Worm (Caenorhabditis elegans) whole organism, L1 larva: Measurements from ENCODE around the gene inf-1.

ENCODE experiments used
- C04F5.9 ChIP-seq: sonication (generic microtip); optimal IDR thresholded peaks from 2 replicates; lab custom pipeline; 2016; ENCODE audit warnings: missing genetic modification characterization, missing compliant biosample characterization
- C16A3.4 ChIP-seq: fragments of 150-350 bp; optimal IDR thresholded peaks from 2 replicates; lab custom pipeline; 2014; ENCODE audit warnings: missing biosample characterization, missing genetic modification characterization
- F16B12.6 ChIP-seq: fragments of 150-350 bp; optimal IDR thresholded peaks from 2 replicates; lab custom pipeline; 2014; ENCODE audit warnings: missing biosample characterization, missing genetic modification characterization
- aly-2 ChIP-seq: fragments of 150-350 bp; optimal IDR thresholded peaks from 2 replicates; lab custom pipeline; 2014; ENCODE audit warnings: missing biosample characterization, missing genetic modification characterization
- ama-1 ChIP-seq: fragments of 150-350 bp; optimal IDR thresholded peaks from 2 replicates; lab custom pipeline; 2014
- blmp-1 ChIP-seq: fragments of 150-350 bp; optimal IDR thresholded peaks from 2 replicates; lab custom pipeline; 2014; ENCODE audit warnings: missing biosample characterization, missing genetic modification characterization
- ceh-63 ChIP-seq: fragments of 200-800 bp; sonication (Bioruptor generic); optimal IDR thresholded peaks from 2 replicates; lab custom pipeline; 2018; ENCODE audit warnings: mild to moderate bottlenecking, missing genetic modification characterization, missing compliant biosample characterization
- ceh-8 ChIP-seq: fragments of 200-800 bp; sonication (Bioruptor generic); optimal IDR thresholded peaks from 2 replicates; lab custom pipeline; 2018; ENCODE audit warnings: mild to moderate bottlenecking, missing genetic modification characterization, moderate library complexity, missing compliant biosample characterization
- ceh-90 ChIP-seq: sonication (generic microtip); optimal IDR thresholded peaks from 2 replicates; lab custom pipeline; 2016; ENCODE audit warnings: missing genetic modification characterization, missing compliant biosample characterization
- ces-1 ChIP-seq: fragments of 150-350 bp; optimal IDR thresholded peaks from 2 replicates; lab custom pipeline; 2014; ENCODE audit warnings: missing biosample characterization, missing genetic modification reagents, missing genetic modification characterization
- dpl-1 ChIP-seq, 3 experiments: fragments of 150-350 bp in 2 of 3; sonication (generic microtip) in 1 of 3; optimal IDR thresholded peaks; 2 replicates each; lab custom pipeline; 2014 to 2017; ENCODE audit warnings: missing biosample characterization in 3 of 3, missing genetic modification characterization in 3 of 3, missing genetic modification reagents in 3 of 3
- dsc-1 ChIP-seq: sonication (generic microtip); optimal IDR thresholded peaks from 2 replicates; lab custom pipeline; 2016; ENCODE audit warnings: mild to moderate bottlenecking, missing genetic modification characterization, missing compliant biosample characterization
- efl-1 ChIP-seq, 4 experiments: fragments of 150-350 bp; optimal IDR thresholded peaks in 3 of 4; peaks in 1 of 4; 1 replicate in 1 of 4; 2 replicates in 3 of 4; lab custom pipeline; 2014; ENCODE audit warnings: missing biosample characterization in 2 of 4, missing genetic modification characterization in 2 of 4, missing genetic modification reagents in 2 of 4
- egl-27 ChIP-seq, 2 experiments: fragments of 150-350 bp in 1 of 2; sonication (generic microtip); optimal IDR thresholded peaks; 3 replicates each; lab custom pipeline; 2017 to 2018; ENCODE audit warnings: missing biosample characterization in 2 of 2, missing genetic modification characterization in 2 of 2, missing genetic modification reagents in 2 of 2
- elt-2 ChIP-seq: sonication (generic microtip); optimal IDR thresholded peaks from 2 replicates; lab custom pipeline; 2016; ENCODE audit warnings: missing genetic modification characterization, mild to moderate bottlenecking, inconsistent platforms, missing compliant biosample characterization, missing genetic modification reagents
- elt-3 ChIP-seq, 6 experiments: fragments of 150-350 bp in 1 of 6; sonication (generic microtip); optimal IDR thresholded peaks; 2 replicates each; lab custom pipeline; 2017 to 2018; ENCODE audit warnings: missing biosample characterization in 6 of 6, missing genetic modification characterization in 6 of 6, inconsistent platforms in 1 of 6
- fkh-10 ChIP-seq: sonication (generic microtip); optimal IDR thresholded peaks from 2 replicates; lab custom pipeline; 2017; ENCODE audit warnings: missing biosample characterization, missing genetic modification reagents, missing genetic modification characterization
- hlh-17 ChIP-seq: fragments of 200-800 bp; sonication (Bioruptor generic); optimal IDR thresholded peaks from 2 replicates; lab custom pipeline; 2018; ENCODE audit warnings: missing genetic modification characterization, mild to moderate bottlenecking, missing compliant biosample characterization, moderate library complexity, borderline replicate concordance
- hlh-4 ChIP-seq: sonication (generic microtip); optimal IDR thresholded peaks from 2 replicates; lab custom pipeline; 2016; ENCODE audit warnings: mild to moderate bottlenecking, missing genetic modification characterization, missing compliant biosample characterization
- jun-1 ChIP-seq: fragments of 150-350 bp; optimal IDR thresholded peaks from 2 replicates; lab custom pipeline; 2014; ENCODE audit warnings: missing biosample characterization, missing genetic modification reagents, missing genetic modification characterization
- lin-14 ChIP-seq: fragments of 200-800 bp; sonication (Bioruptor generic); optimal IDR thresholded peaks from 2 replicates; lab custom pipeline; 2018; ENCODE audit warnings: mild to moderate bottlenecking, missing genetic modification characterization, moderate library complexity, missing compliant biosample characterization
- lin-15B ChIP-seq: fragments of 150-350 bp; sonication (generic microtip); optimal IDR thresholded peaks from 3 replicates; lab custom pipeline; 2014; ENCODE audit warnings: missing biosample characterization, missing genetic modification characterization
- lin-35 ChIP-seq, 2 experiments: fragments of 150-350 bp; optimal IDR thresholded peaks; 2 replicates each; lab custom pipeline; 2014; ENCODE audit warnings: missing biosample characterization in 2 of 2, missing genetic modification characterization in 2 of 2, missing genetic modification reagents in 2 of 2
- lsy-2 ChIP-seq, 2 experiments: fragments of 150-350 bp; optimal IDR thresholded peaks; 2 replicates each; lab custom pipeline; 2014; ENCODE audit warnings: missing biosample characterization in 2 of 2, missing genetic modification characterization in 2 of 2
- mdl-1 ChIP-seq, 2 experiments: fragments of 150-350 bp; optimal IDR thresholded peaks; 2 replicates each; lab custom pipeline; 2014 to 2017; ENCODE audit warnings: missing biosample characterization in 2 of 2, missing genetic modification characterization in 2 of 2, inconsistent platforms in 1 of 2
- mep-1 ChIP-seq: fragments of 150-350 bp; optimal IDR thresholded peaks from 2 replicates; lab custom pipeline; 2014; ENCODE audit warnings: missing biosample characterization, missing genetic modification characterization
- nhr-12 ChIP-seq: sonication (generic microtip); optimal IDR thresholded peaks from 2 replicates; lab custom pipeline; 2017; ENCODE audit warnings: missing biosample characterization, missing genetic modification characterization
- nhr-19 ChIP-seq: fragments of 200-800 bp; sonication (Bioruptor generic); conservative IDR thresholded peaks from 2 replicates; pipeline ENCODE4 v1.3.6; 2022; ENCODE audit warnings: missing genetic modification characterization, missing compliant biosample characterization
- nhr-20 ChIP-seq: sonication (generic microtip); optimal IDR thresholded peaks from 2 replicates; lab custom pipeline; 2016; ENCODE audit warnings: mild to moderate bottlenecking, missing genetic modification characterization, missing compliant biosample characterization
- nhr-28 ChIP-seq: fragments of 150-350 bp; optimal IDR thresholded peaks from 2 replicates; lab custom pipeline; 2014; ENCODE audit warnings: missing biosample characterization, missing genetic modification characterization
- nhr-47 ChIP-seq: sonication (generic microtip); optimal IDR thresholded peaks from 2 replicates; lab custom pipeline; 2016; ENCODE audit warnings: mild to moderate bottlenecking, missing genetic modification characterization, moderate library complexity, missing compliant biosample characterization
- nhr-71 ChIP-seq: sonication (generic microtip); optimal IDR thresholded peaks from 2 replicates; lab custom pipeline; 2016; ENCODE audit warnings: mild to moderate bottlenecking, missing genetic modification characterization, moderate library complexity, missing compliant biosample characterization
- nhr-76 ChIP-seq: sonication (generic microtip); optimal IDR thresholded peaks from 2 replicates; lab custom pipeline; 2017; ENCODE audit warnings: missing biosample characterization, missing genetic modification characterization
- pag-3 ChIP-seq: sonication (generic microtip); optimal IDR thresholded peaks from 2 replicates; lab custom pipeline; 2017; ENCODE audit warnings: missing genetic modification characterization, mild to moderate bottlenecking, missing compliant biosample characterization, antibody characterized with exemption, borderline replicate concordance; ENCODE audit not compliant: insufficient read depth
- pax-3 ChIP-seq: fragments of 200-800 bp; sonication (Bioruptor generic); optimal IDR thresholded peaks from 2 replicates; lab custom pipeline; 2018; ENCODE audit warnings: mild to moderate bottlenecking, missing genetic modification characterization, moderate library complexity, missing compliant biosample characterization
- rnt-1 ChIP-seq: sonication (generic microtip); optimal IDR thresholded peaks from 2 replicates; lab custom pipeline; 2016; ENCODE audit warnings: mild to moderate bottlenecking, missing genetic modification characterization, moderate library complexity, missing compliant biosample characterization
- skn-1 ChIP-seq: fragments of 150-350 bp; optimal IDR thresholded peaks from 2 replicates; lab custom pipeline; 2014; ENCODE audit warnings: missing biosample characterization, missing genetic modification characterization
- snu-23 ChIP-seq: sonication (generic microtip); optimal IDR thresholded peaks from 2 replicates; lab custom pipeline; 2016; ENCODE audit warnings: missing genetic modification characterization, missing compliant biosample characterization
- sptf-1 ChIP-seq: fragments of 150-350 bp; optimal IDR thresholded peaks from 2 replicates; lab custom pipeline; 2014; ENCODE audit warnings: missing biosample characterization, missing genetic modification characterization
- swsn-7 ChIP-seq: sonication (generic microtip); optimal IDR thresholded peaks from 2 replicates; lab custom pipeline; 2016; ENCODE audit warnings: missing genetic modification characterization, missing compliant biosample characterization
- tlp-1 ChIP-seq: fragments of 150-350 bp; optimal IDR thresholded peaks from 2 replicates; lab custom pipeline; 2014; ENCODE audit warnings: missing biosample characterization, missing genetic modification characterization
- unc-130 ChIP-seq: fragments of 150-350 bp; optimal IDR thresholded peaks from 2 replicates; lab custom pipeline; 2017; ENCODE audit warnings: missing biosample characterization, missing genetic modification characterization, inconsistent platforms
- unc-30 ChIP-seq: sonication (generic microtip); optimal IDR thresholded peaks from 2 replicates; lab custom pipeline; 2017; ENCODE audit warnings: missing biosample characterization, missing genetic modification characterization
- unc-62 ChIP-seq: fragments of 150-350 bp; optimal IDR thresholded peaks from 2 replicates; lab custom pipeline; 2014; ENCODE audit warnings: missing biosample characterization, missing genetic modification reagents, missing genetic modification characterization
- vab-15 ChIP-seq: sonication (generic microtip); optimal IDR thresholded peaks from 2 replicates; lab custom pipeline; 2017; ENCODE audit warnings: missing genotype, mild to moderate bottlenecking, missing genetic modification characterization, missing compliant biosample characterization
- zip-4 ChIP-seq: fragments of 200-800 bp; sonication (Bioruptor generic); optimal IDR thresholded peaks from 2 replicates; lab custom pipeline; 2018; ENCODE audit warnings: mild to moderate bottlenecking, missing genetic modification characterization, moderate library complexity, missing compliant biosample characterization
- ztf-4 ChIP-seq: fragments of 150-350 bp; optimal IDR thresholded peaks from 2 replicates; lab custom pipeline; 2014; ENCODE audit warnings: missing biosample characterization, missing genetic modification characterization

Gene inf-1

DNA sequence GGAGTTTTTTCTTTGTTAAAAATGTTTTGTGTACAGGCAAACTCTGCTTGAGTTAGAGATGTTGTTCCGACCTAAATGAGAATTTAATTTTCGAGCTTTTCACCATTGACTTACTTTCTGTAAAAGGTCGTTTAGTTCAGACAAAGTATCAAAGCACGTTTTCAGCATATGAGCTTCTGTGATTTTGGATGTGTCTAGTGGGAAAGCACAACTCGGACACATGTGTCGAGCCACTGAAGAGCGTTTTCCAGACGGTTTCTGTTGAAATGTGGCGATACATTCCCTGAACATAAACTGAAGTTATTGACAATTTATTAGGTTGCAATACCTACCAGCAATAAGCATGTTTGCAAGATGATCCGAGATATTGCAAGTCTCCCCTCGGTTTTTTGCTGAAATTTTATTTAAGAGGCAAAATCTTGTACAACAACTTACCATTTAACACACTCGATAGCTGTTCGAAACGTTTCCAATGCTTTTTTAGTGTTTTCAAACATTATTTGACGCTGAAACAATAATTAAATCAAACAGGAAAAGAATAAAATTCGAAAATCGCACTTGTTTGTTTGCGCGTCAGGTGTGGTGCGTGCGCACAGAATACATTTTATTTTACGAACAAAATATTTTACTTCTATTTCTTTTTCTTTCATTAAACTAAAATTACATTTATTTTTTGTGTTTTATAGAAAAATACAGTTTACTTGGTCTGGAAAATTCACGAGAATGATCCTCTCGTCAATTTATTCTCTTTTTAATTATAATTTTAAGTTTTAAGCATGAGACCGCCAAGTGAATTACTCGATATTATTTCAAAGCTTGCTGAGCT lies 40.7 kb upstream of the inf-1 start, which contains the start of the genes brd-1 and K04C2.2:
Gene brd-1, minus strand, starts transcription at position 506 of the 826 bp plus-strand sequence.
Gene K04C2.2, plus strand, starts transcription at position 776 of the 826 bp plus-strand sequence.
- TF ChIP-seq dsc-1 (no peak), nhr-20 (tag; lab: Kevin White, UChicago) (peak; percentile 11), blmp-1 (tag; lab: Kevin White, UChicago) (peak; percentile 42), jun-1 (tag; lab: Kevin White, UChicago) (no peak), mep-1 (peak; percentile 52), skn-1 (peak; percentile 27), F16B12.6 (tag; lab: Kevin White, UChicago) (peak; percentile 79), snu-23 (GFP tag; lab: Kevin White, UChicago) (peak; percentile 41), lin-35 (GFP tag; optimal IDR thresholded peaks at IDR 0.05; lab: Kevin White, UChicago) (peak; percentile 57 to 87), nhr-19 (GFP tag; lab: Robert Waterston, UW) (no peak), elt-2 (tag; lab: Kevin White, UChicago) (no peak), nhr-71 (tag; lab: Kevin White, UChicago) (peak; percentile 24), nhr-47 (peak; percentile 8), hlh-17 (GFP tag; lab: Kevin White, UChicago) (no peak), vab-15 (no peak), lsy-2 (tag; optimal IDR thresholded peaks at IDR 0.05; lab: Kevin White, UChicago) (peak in 1 of 2 experiments; percentile 63), dpl-1 (GFP tag; optimal IDR thresholded peaks at IDR 0.05; lab: Kevin White, UChicago) (peak; percentile 53 to 83 (median 76)), unc-130 (tag; lab: Kevin White, UChicago) (peak; percentile 1), efl-1 (optimal IDR thresholded peaks at IDR 0.05; lab: Kevin White, UChicago) (peak in 1 of 2 experiments; percentile 74), efl-1 (GFP tag; optimal IDR thresholded peaks at IDR 0.05 in 1 of 2; lab: Kevin White, UChicago) (peak; percentile 80 to 97), swsn-7 (tag; lab: Kevin White, UChicago) (peak; percentile 6), lin-14 (no peak)

DNA sequence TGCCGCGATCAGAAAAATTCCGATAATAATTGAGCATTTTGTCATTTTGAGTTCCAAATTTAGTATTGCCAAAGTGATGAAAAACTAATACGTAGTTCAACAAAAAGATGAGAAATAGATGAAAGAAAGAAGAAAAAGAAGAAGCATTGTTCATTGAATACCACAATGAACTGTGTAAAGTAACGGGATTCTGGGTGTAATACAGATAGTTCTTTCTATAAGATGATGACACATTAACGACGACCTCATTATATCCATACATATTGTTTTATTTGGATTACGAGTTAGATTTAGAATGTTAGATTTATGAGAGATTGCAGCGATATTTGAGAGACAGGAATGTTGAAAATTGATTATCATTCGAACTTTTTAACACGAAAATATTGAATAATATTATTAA lies 38.4 kb upstream of the inf-1 start, which contains the start of gene K04C2.5:
Gene K04C2.5, minus strand, starts transcription at position 101 of the 400 bp plus-strand sequence.
- TF ChIP-seq unc-30 (tag; lab: Kevin White, UChicago) (no peak), lin-15B (tag; lab: Kevin White, UChicago) (no peak), zip-4 (GFP tag; lab: Kevin White, UChicago) (no peak), hlh-4 (tag; lab: Kevin White, UChicago) (no peak), blmp-1 (tag; lab: Kevin White, UChicago) (no peak), fkh-10 (GFP tag; lab: Kevin White, UChicago) (no peak), C16A3.4 (tag; lab: Kevin White, UChicago) (no peak), ces-1 (GFP tag; lab: Kevin White, UChicago) (no peak), aly-2 (no peak), rnt-1 (tag; lab: Kevin White, UChicago) (no peak), nhr-76 (tag; lab: Kevin White, UChicago) (no peak), vab-15 (no peak), elt-3 (tag; optimal IDR thresholded peaks at IDR 0.05; lab: Kevin White, UChicago) (no peak), nhr-28 (no peak), sptf-1 (no peak), tlp-1 (no peak), pax-3 (tag; lab: Kevin White, UChicago) (no peak), ama-1 (lab: Kevin White, UChicago) (no peak)

- TF ChIP-seq lin-14 (peak; percentile 90), sptf-1 (no peak), ceh-63 (GFP tag; lab: Kevin White, UChicago) (no peak), nhr-12 (tag; lab: Kevin White, UChicago) (no peak), ceh-90 (tag; lab: Kevin White, UChicago) (no peak), tlp-1 (no peak), pag-3 (no peak), ces-1 (GFP tag; lab: Kevin White, UChicago) (no peak), C16A3.4 (tag; lab: Kevin White, UChicago) (no peak), elt-2 (tag; lab: Kevin White, UChicago) (peak; percentile 69), fkh-10 (GFP tag; lab: Kevin White, UChicago) (no peak), ceh-8 (GFP tag; lab: Kevin White, UChicago) (no peak), ztf-4 (tag; lab: Kevin White, UChicago) (peak; percentile 51), mep-1 (peak; percentile 66), unc-62 (no peak), egl-27 (tag; optimal IDR thresholded peaks at IDR 0.05; lab: Kevin White, UChicago) (no peak), mdl-1 (tag; optimal IDR thresholded peaks at IDR 0.05; lab: Kevin White, UChicago) (peak in 1 of 2 experiments; percentile 49), C04F5.9 (tag; lab: Kevin White, UChicago) (no peak)
These were observed 34.8 kb upstream of the inf-1 start for ce11 chrIII:6895166-6895565.
